Fruit fly (Drosophila melanogaster) whole organism, embryonic: Measurements from ENCODE around the gene DhpD.

Experiments
- BtbVII ChIP-seq: fragments of 200-800 bp; sonication (Bioruptor generic); optimal IDR thresholded peaks from 3 replicates; lab custom pipeline; 2017; ENCODE audit warnings: missing biosample characterization, mild to moderate bottlenecking, missing genetic modification characterization
- CG1024 ChIP-seq: fragments of 200-800 bp; sonication (Bioruptor generic); IDR thresholded peaks from 2 replicates; pipeline ENCODE4 v1.3.6; 2022; ENCODE audit warnings: missing biosample characterization, missing genetic modification characterization
- CG12155 ChIP-seq: fragments of 200-800 bp; sonication (Bioruptor generic); optimal IDR thresholded peaks from 3 replicates; lab custom pipeline; 2016; ENCODE audit warnings: missing biosample characterization, missing genetic modification characterization
- CG12659 ChIP-seq: fragments of 200-800 bp; sonication (Bioruptor generic); optimal IDR thresholded peaks from 3 replicates; lab custom pipeline; 2017; ENCODE audit warnings: mild to moderate bottlenecking, missing biosample characterization, missing genetic modification reagents, missing genetic modification characterization
- CG12942 ChIP-seq: fragments of 200-800 bp; sonication (Bioruptor generic); optimal IDR thresholded peaks from 3 replicates; lab custom pipeline; 2016; ENCODE audit warnings: missing biosample characterization, missing genetic modification characterization
- CG14050 ChIP-seq: fragments of 200-800 bp; sonication (Bioruptor generic); IDR thresholded peaks from 3 replicates; pipeline ENCODE4 v1.3.6; 2022; ENCODE audit warnings: missing biosample characterization, missing genetic modification characterization
- CG15011 ChIP-seq: fragments of 200-800 bp; sonication (Bioruptor generic); optimal IDR thresholded peaks from 3 replicates; lab custom pipeline; 2018; ENCODE audit warnings: missing biosample characterization, mild to moderate bottlenecking, missing genetic modification characterization
- CG2116 ChIP-seq: fragments of 200-800 bp; sonication (Bioruptor generic); optimal IDR thresholded peaks from 3 replicates; lab custom pipeline; 2018; ENCODE audit warnings: missing biosample characterization, mild to moderate bottlenecking, missing genetic modification characterization
- CG2889 ChIP-seq: fragments of 200-800 bp; sonication (Bioruptor generic); IDR thresholded peaks from 3 replicates; pipeline ENCODE4 v1.3.6; 2022; ENCODE audit warnings: missing biosample characterization, missing genetic modification characterization
- CG31441 ChIP-seq: fragments of 200-800 bp; sonication (Bioruptor generic); IDR thresholded peaks from 2 replicates; pipeline ENCODE4 v1.3.6; 2022; ENCODE audit warnings: missing biosample characterization, missing genetic modification characterization
- CG32767 ChIP-seq: fragments of 200-800 bp; sonication (Bioruptor generic); IDR thresholded peaks from 2 replicates; pipeline ENCODE4 v1.3.6; 2022; ENCODE audit warnings: missing biosample characterization, missing genetic modification characterization
- CG3995 ChIP-seq: fragments of 200-800 bp; sonication (Bioruptor generic); optimal IDR thresholded peaks from 3 replicates; lab custom pipeline; 2016; ENCODE audit warnings: missing biosample characterization, missing genetic modification characterization
- CG6765 ChIP-seq: fragments of 200-800 bp; sonication (Bioruptor generic); optimal IDR thresholded peaks from 3 replicates; lab custom pipeline; 2017; ENCODE audit warnings: missing biosample characterization, mild to moderate bottlenecking, missing genetic modification characterization
- CG6791 ChIP-seq: fragments of 200-800 bp; sonication (Bioruptor generic); IDR thresholded peaks from 3 replicates; pipeline ENCODE4 v1.3.6; 2022; ENCODE audit warnings: missing biosample characterization, missing genetic modification characterization; ENCODE audit not compliant: partially characterized antibody
- CG7928 ChIP-seq: fragments of 200-800 bp; sonication (Bioruptor generic); optimal IDR thresholded peaks from 2 replicates; lab custom pipeline; 2017; ENCODE audit warnings: missing biosample characterization, mild to moderate bottlenecking, missing genetic modification characterization
- Dip2 ChIP-seq: fragments of 200-800 bp; sonication (Bioruptor generic); IDR thresholded peaks from 2 replicates; pipeline ENCODE4 v1.3.6; 2022; ENCODE audit warnings: missing biosample characterization, missing genetic modification characterization
- Doc2 ChIP-seq: fragments of 200-800 bp; sonication (Bioruptor generic); IDR thresholded peaks from 2 replicates; pipeline ENCODE4 v1.3.6; 2022; ENCODE audit warnings: missing biosample characterization, missing genetic modification characterization
- Dp ChIP-seq: fragments of 200-800 bp; sonication (Bioruptor generic); optimal IDR thresholded peaks from 2 replicates; lab custom pipeline; 2018; ENCODE audit warnings: missing biosample characterization, mild to moderate bottlenecking, missing genetic modification characterization, moderate library complexity
- Dref ChIP-seq: fragments of 200-800 bp; sonication (Bioruptor generic); IDR thresholded peaks from 2 replicates; pipeline ENCODE4 v1.3.6; 2022; ENCODE audit warnings: missing biosample characterization, missing genetic modification characterization
- Drgx ChIP-seq: fragments of 200-800 bp; sonication (Bioruptor generic); IDR thresholded peaks from 2 replicates; pipeline ENCODE4 v1.3.6; 2022; ENCODE audit warnings: missing biosample characterization, missing genetic modification characterization
- Eip74EF ChIP-seq, 2 experiments: fragments of 200-800 bp in 1 of 2; fragments of >200 bp in 1 of 2; sonication (Bioruptor generic) in 1 of 2; optimal IDR thresholded peaks; 2 replicates each; lab custom pipeline; 2017 to 2019; ENCODE audit warnings: missing biosample characterization in 2 of 2, missing genetic modification characterization in 2 of 2, mild to moderate bottlenecking in 1 of 2, moderate library complexity in 1 of 2
- Ets97D ChIP-seq: fragments of 200-800 bp; sonication (Bioruptor generic); optimal IDR thresholded peaks from 3 replicates; lab custom pipeline; 2016; ENCODE audit warnings: missing biosample characterization, missing genetic modification characterization
- Fer3 ChIP-seq: fragments of 200-800 bp; sonication (Bioruptor generic); optimal IDR thresholded peaks from 2 replicates; lab custom pipeline; 2018; ENCODE audit warnings: missing biosample characterization, mild to moderate bottlenecking, missing genetic modification characterization, moderate library complexity
- Gug ChIP-seq: fragments of 200-800 bp; sonication (Bioruptor generic); IDR thresholded peaks from 4 replicates; pipeline ENCODE4 v1.3.6; 2022; ENCODE audit warnings: missing biosample characterization, missing genetic modification characterization
- HHEX ChIP-seq: fragments of 200-800 bp; sonication (Bioruptor generic); optimal IDR thresholded peaks from 3 replicates; lab custom pipeline; 2017; ENCODE audit warnings: missing biosample characterization, mild to moderate bottlenecking, missing genetic modification characterization, missing genetic modification reagents
- Hand ChIP-seq: fragments of 200-800 bp; sonication (Bioruptor generic); optimal IDR thresholded peaks from 2 replicates; lab custom pipeline; 2017; ENCODE audit warnings: mild to moderate bottlenecking, missing biosample characterization, missing genetic modification reagents, missing genetic modification characterization
- Hsf ChIP-seq: fragments of 200-800 bp; sonication (Bioruptor generic); optimal IDR thresholded peaks from 3 replicates; lab custom pipeline; 2016; ENCODE audit warnings: missing biosample characterization, missing genetic modification characterization
- Max ChIP-seq: fragments of 200-800 bp; sonication (Bioruptor generic); optimal IDR thresholded peaks from 2 replicates; lab custom pipeline; 2016; ENCODE audit warnings: missing biosample characterization, mild to moderate bottlenecking, missing genetic modification characterization
- NK7.1 ChIP-seq: fragments of 200-800 bp; sonication (Bioruptor generic); optimal IDR thresholded peaks from 3 replicates; lab custom pipeline; 2016; ENCODE audit warnings: missing biosample characterization, missing genetic modification characterization
- Poxn ChIP-seq: fragments of 200-800 bp; sonication (Bioruptor generic); IDR thresholded peaks from 2 replicates; pipeline ENCODE4 v1.3.6; 2022; ENCODE audit warnings: missing biosample characterization, missing genetic modification characterization
- Sry-β ChIP-seq: fragments of 200-800 bp; sonication (Bioruptor generic); optimal IDR thresholded peaks from 2 replicates; lab custom pipeline; 2018; ENCODE audit warnings: missing biosample characterization, mild to moderate bottlenecking, missing genetic modification characterization, moderate library complexity
- Sry-δ ChIP-seq: fragments of 200-800 bp; sonication (Bioruptor generic); optimal IDR thresholded peaks from 2 replicates; lab custom pipeline; 2016; ENCODE audit warnings: missing biosample characterization, missing genetic modification characterization
- Vsx1 ChIP-seq: fragments of 200-800 bp; sonication (Bioruptor generic); optimal IDR thresholded peaks from 2 replicates; lab custom pipeline; 2017; ENCODE audit warnings: missing biosample characterization, mild to moderate bottlenecking, missing genetic modification characterization, missing genetic modification reagents
- bab2 ChIP-seq: fragments of 200-800 bp; sonication (Bioruptor generic); optimal IDR thresholded peaks from 2 replicates; lab custom pipeline; 2016; ENCODE audit warnings: missing biosample characterization, missing genetic modification characterization
- bowl ChIP-seq: fragments of 200-800 bp; sonication (Bioruptor generic); IDR thresholded peaks from 2 replicates; pipeline ENCODE4 v1.3.6; 2022; ENCODE audit warnings: missing biosample characterization, missing genetic modification characterization
- chif ChIP-seq, 2 experiments: fragments of 200-800 bp; sonication (Bioruptor generic); optimal IDR thresholded peaks; 3 replicates each; lab custom pipeline; 2016; ENCODE audit warnings: missing biosample characterization in 2 of 2, missing genetic modification characterization in 2 of 2
- crol ChIP-seq: fragments of 200-800 bp; sonication (Bioruptor generic); IDR thresholded peaks from 2 replicates; pipeline ENCODE4 v1.3.6; 2022; ENCODE audit warnings: missing biosample characterization, missing genetic modification characterization
- crp ChIP-seq, 2 experiments: fragments of 200-800 bp; sonication (Bioruptor generic); optimal IDR thresholded peaks; 2 replicates in 1 of 2; 3 replicates in 1 of 2; lab custom pipeline; 2017; ENCODE audit warnings: missing biosample characterization in 2 of 2, missing genetic modification characterization in 2 of 2, mild to moderate bottlenecking in 1 of 2, moderate library complexity in 1 of 2
- h ChIP-seq: fragments of >200 bp; optimal IDR thresholded peaks from 2 replicates; lab custom pipeline; 2017
- hkb ChIP-seq, 2 experiments: fragments of 200-800 bp in 1 of 2; fragments of >200 bp in 1 of 2; sonication (Bioruptor generic) in 1 of 2; IDR thresholded peaks in 1 of 2; optimal IDR thresholded peaks in 1 of 2; 2 replicates each; pipeline versions ENCODE4 v1.3.6 to Lab custom; 2017 to 2022; ENCODE audit warnings: missing biosample characterization in 1 of 2, missing genetic modification characterization in 1 of 2
- hth ChIP-seq: fragments of >200 bp; optimal IDR thresholded peaks from 2 replicates; lab custom pipeline; 2017; ENCODE audit warnings: inconsistent platforms
- mld ChIP-seq: fragments of 200-800 bp; sonication (Bioruptor generic); IDR thresholded peaks from 3 replicates; pipeline ENCODE4 v1.3.6; 2022; ENCODE audit warnings: missing biosample characterization, missing genetic modification characterization; ENCODE audit not compliant: partially characterized antibody
- phol ChIP-seq: fragments of 200-800 bp; sonication (Bioruptor generic); optimal IDR thresholded peaks from 3 replicates; lab custom pipeline; 2018; ENCODE audit warnings: missing biosample characterization, mild to moderate bottlenecking, missing genetic modification characterization, moderate library complexity
- prd ChIP-seq, 3 experiments: fragments of >200 bp in 2 of 3; fragments of 200-800 bp in 1 of 3; sonication (Bioruptor generic) in 1 of 3; optimal IDR thresholded peaks in 2 of 3; IDR thresholded peaks in 1 of 3; 2 replicates in 2 of 3; 3 replicates in 1 of 3; pipeline versions ENCODE4 v1.3.6 to Lab custom; 2017 to 2022; ENCODE audit warnings: missing biosample characterization in 1 of 3, missing genetic modification characterization in 1 of 3
- sim ChIP-seq: fragments of 200-800 bp; sonication (Bioruptor generic); IDR thresholded peaks from 2 replicates; pipeline ENCODE4 v1.3.6; 2022; ENCODE audit warnings: missing biosample characterization, missing genetic modification characterization
- stwl ChIP-seq: fragments of 200-800 bp; sonication (Bioruptor generic); optimal IDR thresholded peaks from 3 replicates; lab custom pipeline; 2018; ENCODE audit warnings: missing biosample characterization, mild to moderate bottlenecking, missing genetic modification characterization, moderate library complexity
- ttk ChIP-seq: fragments of 200-800 bp; sonication (Bioruptor generic); IDR thresholded peaks from 2 replicates; pipeline ENCODE4 v2.1.2; 2022; ENCODE audit warnings: missing biosample characterization, missing genetic modification characterization
- vvl ChIP-seq: fragments of 200-800 bp; sonication (Bioruptor generic); IDR thresholded peaks from 2 replicates; pipeline ENCODE4 v1.3.6; 2022; ENCODE audit warnings: missing biosample characterization, missing genetic modification characterization
- wor ChIP-seq: fragments of 200-800 bp; sonication (Bioruptor generic); IDR thresholded peaks from 2 replicates; pipeline ENCODE4 v1.3.6; 2022; ENCODE audit warnings: missing biosample characterization, missing genetic modification characterization

DhpD gene

dm6 chr3R:4229137-4229764, at the start of gene DhpD (continued):
- TF ChIP-seq Sry-δ (GFP tag; lab: Kevin White, UChicago) (no peak), CG32767 (GFP tag; lab: Robert Waterston, UW) (no peak), BtbVII (GFP tag; lab: Kevin White, UChicago) (peak; percentile 64), CG6791 (GFP tag; lab: Robert Waterston, UW) (peak; percentile 88), mld (GFP tag; lab: Robert Waterston, UW) (peak; percentile 85), bowl (no peak), CG31441 (peak; percentile 72), Doc2 (GFP tag; lab: Robert Waterston, UW) (no peak), Dip2 (GFP tag; lab: Robert Waterston, UW) (no peak), vvl (GFP tag; lab: Robert Waterston, UW) (peak; percentile 88), HHEX (GFP tag; lab: Kevin White, UChicago) (peak; percentile 62), h (lab: Kevin White, UChicago) (no peak), CG7928 (peak; percentile 39), phol (tag; lab: Kevin White, UChicago) (peak; percentile 81), hth (lab: Kevin White, UChicago) (no peak), Vsx1 (no peak), wor (no peak), Drgx (peak; percentile 71), CG14050 (GFP tag; lab: Robert Waterston, UW) (no peak), Gug (GFP tag; lab: Robert Waterston, UW) (peak; percentile 76), CG1024 (GFP tag; lab: Robert Waterston, UW) (peak; percentile 76), Sry-β (GFP tag; lab: Kevin White, UChicago) (no peak), Hsf (GFP tag; lab: Kevin White, UChicago) (peak; percentile 56), CG12155 (GFP tag; lab: Kevin White, UChicago) (peak; percentile 63), stwl (tag; lab: Kevin White, UChicago) (peak; percentile 15), NK7.1 (GFP tag; lab: Kevin White, UChicago) (no peak), Fer3 (peak; percentile 79), Dp (GFP tag; lab: Kevin White, UChicago) (peak; percentile 31), CG2889 (GFP tag; lab: Robert Waterston, UW) (peak; percentile 24; the same call in 1 of the 3 replicates), CG15011 (GFP tag; lab: Kevin White, UChicago) (peak; percentile 51), Dref (GFP tag; lab: Robert Waterston, UW) (peak; percentile 32; the same call in 1 of the 2 replicates), Poxn (GFP tag; lab: Robert Waterston, UW) (no peak), ttk (GFP tag; lab: Robert Waterston, UW) (peak; percentile 68), crp (GFP tag; optimal IDR thresholded peaks at IDR 0.05; lab: Kevin White, UChicago) (peak in 1 of 2 experiments; percentile 78), crol (GFP tag; lab: Robert Waterston, UW) (no peak), Eip74EF (GFP tag; optimal IDR thresholded peaks at IDR 0.05; lab: Kevin White, UChicago) (peak in 1 of 2 experiments; percentile 56), prd (optimal IDR thresholded peaks at IDR 0.05; lab: Kevin White, UChicago) (no peak), prd (GFP tag; IDR thresholded peaks at IDR 0.05; lab: Robert Waterston, UW) (peak; percentile 81), Ets97D (peak; percentile 54), Hand (GFP tag; lab: Kevin White, UChicago) (no peak), chif (GFP tag; optimal IDR thresholded peaks at IDR 0.05; lab: Kevin White, UChicago) (peak; percentile 4 to 38), CG3995 (GFP tag; lab: Kevin White, UChicago) (peak; percentile 94), CG12659 (GFP tag; lab: Kevin White, UChicago) (peak; percentile 80), Max (GFP tag; lab: Kevin White, UChicago) (peak; percentile 71), CG2116 (GFP tag; lab: Kevin White, UChicago) (no peak), sim (GFP tag; lab: Robert Waterston, UW) (no peak), bab2 (GFP tag; lab: Kevin White, UChicago) (peak; percentile 65), CG12942 (GFP tag; lab: Kevin White, UChicago) (peak; percentile 61), hkb (optimal IDR thresholded peaks at IDR 0.05; lab: Kevin White, UChicago) (no peak), hkb (GFP tag; IDR thresholded peaks at IDR 0.05; lab: Robert Waterston, UW) (peak; percentile 81), CG6765 (GFP tag; lab: Kevin White, UChicago) (peak; percentile 44)
